Worm (Caenorhabditis elegans): ENCODE results near the gene crt-1.
A peak's percentile ranks its signal among the peaks of the same experiment; 100 is the strongest.
"Not testable (repeated sequence)": the region's sequence is repeated elsewhere in the genome, so short reads cannot be mapped to it uniquely, and the experiment has no call there.

The crt-1 gene

ce11 chrV:6095829-6096228 lies 4.5 kb downstream of the crt-1 start, which contains the start of gene Y38A10A.7 (continued):
- TF ChIP-seq nhr-84 (tag; optimal IDR thresholded peaks at IDR 0.05) (no peak), snu-23 (GFP tag; optimal IDR thresholded peaks at IDR 0.05) (peak; percentile 38), sptf-1 (tag; optimal IDR thresholded peaks at IDR 0.05) (no peak), elt-2 (tag; optimal IDR thresholded peaks at IDR 0.05) (peak; percentile 5), lin-14 (GFP tag; optimal IDR thresholded peaks at IDR 0.05) (peak; percentile 17), fos-1 (tag; optimal IDR thresholded peaks at IDR 0.05) (peak; percentile 15), F16B12.6 (tag; optimal IDR thresholded peaks at IDR 0.05) (peak; percentile 89), grh-1 (GFP tag; IDR thresholded peaks at IDR 0.05) (no peak), aly-2 (tag; optimal IDR thresholded peaks at IDR 0.05) (no peak), xbp-1 (tag; optimal IDR thresholded peaks at IDR 0.05) (peak; percentile 94), pag-3 (tag; optimal IDR thresholded peaks at IDR 0.05; ENCODE audit: borderline replicate concordance, insufficient read depth) (no peak), tlp-1 (tag; optimal IDR thresholded peaks at IDR 0.05) (no peak), lin-39 (tag; optimal IDR thresholded peaks at IDR 0.05) (no peak), nhr-90 (tag; optimal IDR thresholded peaks at IDR 0.05; ENCODE audit: poor library complexity) (no peak), egl-27 (tag; optimal IDR thresholded peaks at IDR 0.05) (no peak), dsc-1 (tag; optimal IDR thresholded peaks at IDR 0.05) (peak; percentile 30), irx-1 (tag; optimal IDR thresholded peaks at IDR 0.05) (no peak), nhr-12 (tag; optimal IDR thresholded peaks at IDR 0.05) (no peak), unc-86 (tag; optimal IDR thresholded peaks at IDR 0.05) (no peak)

- TF ChIP-seq unc-62 (GFP tag; optimal IDR thresholded peaks at IDR 0.05); nhr-47 (tag; optimal IDR thresholded peaks at IDR 0.05); xbp-1 (tag; optimal IDR thresholded peaks at IDR 0.05): not testable (repeated sequence)
Measured at ce11 chrV:6069968-6070367, 30.4 kb downstream of the crt-1 start, which contains the start of gene fbxa-214. Gene fbxa-214 (minus strand): TSS chrV:6070068.

- no peak for TF ChIP-seq grh-1 (GFP tag; IDR thresholded peaks at IDR 0.05)
- TF ChIP-seq isw-1 (GFP tag; IDR thresholded peaks at IDR 0.05), result no peak
- peak; percentile 80 for TF ChIP-seq fkh-8 (tag; optimal IDR thresholded peaks at IDR 0.05)
- TF ChIP-seq nhr-77 (tag; optimal IDR thresholded peaks at IDR 0.05), result no peak
- TF ChIP-seq nhr-19 (GFP tag; conservative IDR thresholded peaks at IDR 0.05), result no peak
- TF ChIP-seq mef-2 (tag; optimal IDR thresholded peaks at IDR 0.05), result no peak
- TF ChIP-seq nhr-11 (tag; optimal IDR thresholded peaks at IDR 0.05), result peak; percentile 21
- peak; percentile 54 for TF ChIP-seq sox-4 (tag; optimal IDR thresholded peaks at IDR 0.05)
- no peak for TF ChIP-seq elt-3 (tag; optimal IDR thresholded peaks at IDR 0.05)
- TF ChIP-seq lin-35 (GFP tag; optimal IDR thresholded peaks at IDR 0.05), result no peak
- no peak for TF ChIP-seq nhr-84 (tag; optimal IDR thresholded peaks at IDR 0.05)
- no peak for TF ChIP-seq egl-13 (tag; optimal IDR thresholded peaks at IDR 0.05)
- TF ChIP-seq unc-62 (GFP tag; optimal IDR thresholded peaks at IDR 0.05), result no peak
- no peak for TF ChIP-seq nhr-28 (tag; optimal IDR thresholded peaks at IDR 0.05)
- no peak for TF ChIP-seq jun-1 (tag; optimal IDR thresholded peaks at IDR 0.05)
- no peak for TF ChIP-seq ceh-88 (GFP tag; IDR thresholded peaks at IDR 0.05)
- no peak for TF ChIP-seq efl-1 (optimal IDR thresholded peaks at IDR 0.05)
- TF ChIP-seq efl-1 (GFP tag; optimal IDR thresholded peaks at IDR 0.05 in 1 of 2), result no peak
- TF ChIP-seq mdl-1 (tag; optimal IDR thresholded peaks at IDR 0.05), result no peak
- TF ChIP-seq fkh-10 (GFP tag; optimal IDR thresholded peaks at IDR 0.05), result no peak
- TF ChIP-seq nhr-20 (tag; optimal IDR thresholded peaks at IDR 0.05), result no peak
- TF ChIP-seq ceh-8 (GFP tag; optimal IDR thresholded peaks at IDR 0.05), result no peak
- TF ChIP-seq zag-1 (tag; optimal IDR thresholded peaks at IDR 0.05), result no peak
- no peak for TF ChIP-seq aha-1 (tag; optimal IDR thresholded peaks at IDR 0.05)
- TF ChIP-seq mab-9 (GFP tag; IDR thresholded peaks at IDR 0.05), result no peak
- TF ChIP-seq ceh-63 (GFP tag; optimal IDR thresholded peaks at IDR 0.05), result no peak
- no peak for TF ChIP-seq hlh-17 (GFP tag; optimal IDR thresholded peaks at IDR 0.05; ENCODE audit: borderline replicate concordance)
Measured at ce11 chrV:6067112-6067511, 33.2 kb downstream of the crt-1 start, which contains the start of gene srh-10. Gene srh-10 (minus strand): TSS chrV:6067140.

Measured in whole organism, L1 larva.